Worm (Caenorhabditis elegans): ENCODE results near the gene srsx-13.

DNA sequence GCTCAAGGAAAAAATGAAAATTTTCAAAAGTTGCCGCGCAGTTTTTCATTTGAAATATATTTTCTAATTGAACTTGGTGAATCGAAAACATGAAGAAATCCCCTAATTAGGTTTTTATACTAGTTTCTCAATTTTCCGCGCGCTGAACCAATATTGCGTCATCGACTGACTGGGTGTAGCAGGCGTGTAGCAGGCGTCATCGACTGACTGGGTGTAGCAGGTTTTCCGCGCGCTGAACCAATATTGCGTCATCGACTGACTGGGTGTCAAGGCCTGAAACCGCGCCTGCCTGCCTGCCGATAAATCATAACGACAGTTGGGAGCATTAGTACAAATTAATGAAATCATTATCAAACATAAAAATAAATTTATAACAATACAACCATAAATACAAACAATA lies 40.4 kb upstream of the srsx-13 start:
- no peak for TF ChIP-seq hnd-1 (tag; optimal IDR thresholded peaks at IDR 0.05)
- TF ChIP-seq ceh-13 (GFP tag; optimal IDR thresholded peaks at IDR 0.05): no peak
- no peak for TF ChIP-seq ama-1 (optimal IDR thresholded peaks at IDR 0.05)
- TF ChIP-seq aly-1 (tag; optimal IDR thresholded peaks at IDR 0.05): no peak
- TF ChIP-seq B0310.2 (tag; optimal IDR thresholded peaks at IDR 0.05): no peak
- TF ChIP-seq F13C5.2 (tag; optimal IDR thresholded peaks at IDR 0.05): no peak
- TF ChIP-seq hmbx-1 (tag; optimal IDR thresholded peaks at IDR 0.05): no peak
- TF ChIP-seq scrt-1 (GFP tag; IDR thresholded peaks at IDR 0.05): no peak
